Fruit fly (Drosophila melanogaster) whole organism, embryonic: Measurements from ENCODE around the gene CG7903.
A peak's percentile ranks its signal among the peaks of the same experiment; 100 is the strongest.

Source experiments
- Bgb ChIP-seq: fragments of 200-800 bp; sonication (Bioruptor generic); IDR thresholded peaks from 2 replicates; pipeline ENCODE4 v1.3.6; 2022; ENCODE audit warnings: missing biosample characterization, missing genetic modification characterization; ENCODE audit not compliant: partially characterized antibody
- CG10431 ChIP-seq: fragments of 200-800 bp; sonication (Bioruptor generic); optimal IDR thresholded peaks from 3 replicates; lab custom pipeline; 2018; ENCODE audit warnings: missing biosample characterization, mild to moderate bottlenecking, missing genetic modification characterization
- CG15011 ChIP-seq: fragments of 200-800 bp; sonication (Bioruptor generic); optimal IDR thresholded peaks from 3 replicates; lab custom pipeline; 2018; ENCODE audit warnings: missing biosample characterization, mild to moderate bottlenecking, missing genetic modification characterization
- CG17829 ChIP-seq: fragments of 200-800 bp; optimal IDR thresholded peaks from 2 replicates; lab custom pipeline; 2019; ENCODE audit warnings: missing biosample characterization, mild to moderate bottlenecking, missing genetic modification characterization, moderate library complexity
- CG2199 ChIP-seq: fragments of 200-800 bp; sonication (Bioruptor generic); IDR thresholded peaks from 3 replicates; pipeline ENCODE4 v1.3.6; 2022; ENCODE audit warnings: missing biosample characterization, missing genetic modification characterization
- CG2712 ChIP-seq: fragments of 200-800 bp; optimal IDR thresholded peaks from 3 replicates; lab custom pipeline; 2019; ENCODE audit warnings: missing biosample characterization, mild to moderate bottlenecking, missing genetic modification characterization, moderate library complexity
- CG2889 ChIP-seq: fragments of 200-800 bp; sonication (Bioruptor generic); IDR thresholded peaks from 3 replicates; pipeline ENCODE4 v1.3.6; 2022; ENCODE audit warnings: missing biosample characterization, missing genetic modification characterization
- CG30020 ChIP-seq: fragments of 200-800 bp; optimal IDR thresholded peaks from 2 replicates; lab custom pipeline; 2019; ENCODE audit warnings: missing biosample characterization, mild to moderate bottlenecking, missing genetic modification characterization, moderate library complexity
- CG4360 ChIP-seq: fragments of 200-800 bp; sonication (Bioruptor generic); IDR thresholded peaks from 2 replicates; pipeline ENCODE4 v1.3.6; 2022; ENCODE audit warnings: missing biosample characterization, missing genetic modification characterization
- CG6791 ChIP-seq: fragments of 200-800 bp; sonication (Bioruptor generic); IDR thresholded peaks from 3 replicates; pipeline ENCODE4 v1.3.6; 2022; ENCODE audit warnings: missing biosample characterization, missing genetic modification characterization; ENCODE audit not compliant: partially characterized antibody
- CG7372 ChIP-seq: fragments of 200-800 bp; sonication (Bioruptor generic); IDR thresholded peaks from 2 replicates; pipeline ENCODE4 v1.3.6; 2022; ENCODE audit warnings: missing biosample characterization, missing genetic modification characterization
- CG8765 ChIP-seq: fragments of 200-800 bp; sonication (Bioruptor generic); IDR thresholded peaks from 2 replicates; pipeline ENCODE4 v1.3.6; 2022; ENCODE audit warnings: missing biosample characterization, missing genetic modification characterization
- CG9797 ChIP-seq: fragments of 200-800 bp; sonication (Bioruptor generic); optimal IDR thresholded peaks from 3 replicates; lab custom pipeline; 2018; ENCODE audit warnings: missing biosample characterization, mild to moderate bottlenecking, missing genetic modification characterization
- CkIIα-i1 ChIP-seq: fragments of 200-800 bp; sonication (Bioruptor generic); IDR thresholded peaks from 2 replicates; pipeline ENCODE4 v1.3.6; 2022; ENCODE audit warnings: missing biosample characterization, missing genetic modification characterization
- Dbx ChIP-seq: fragments of 200-800 bp; sonication (Bioruptor generic); IDR thresholded peaks from 3 replicates; pipeline ENCODE4 v1.3.6; 2022; ENCODE audit warnings: missing biosample characterization, missing genetic modification characterization
- E2f1 ChIP-seq: fragments of 200-800 bp; sonication (Bioruptor generic); IDR thresholded peaks from 2 replicates; pipeline ENCODE4 v1.3.6; 2022; ENCODE audit warnings: missing biosample characterization, missing genetic modification characterization
- HLH3B ChIP-seq: fragments of 200-800 bp; sonication (Bioruptor generic); IDR thresholded peaks from 2 replicates; pipeline ENCODE4 v1.3.6; 2022; ENCODE audit warnings: missing biosample characterization, missing genetic modification characterization
- Hand ChIP-seq: fragments of 200-800 bp; sonication (Bioruptor generic); optimal IDR thresholded peaks from 2 replicates; lab custom pipeline; 2017; ENCODE audit warnings: mild to moderate bottlenecking, missing biosample characterization, missing genetic modification reagents, missing genetic modification characterization
- Hsf ChIP-seq: fragments of 200-800 bp; sonication (Bioruptor generic); optimal IDR thresholded peaks from 3 replicates; lab custom pipeline; 2016; ENCODE audit warnings: missing biosample characterization, missing genetic modification characterization
- Pdp1 ChIP-seq, 2 experiments: fragments of 200-800 bp; sonication (Bioruptor generic); optimal IDR thresholded peaks; 3 replicates each; lab custom pipeline; 2016; ENCODE audit warnings: missing biosample characterization in 2 of 2, missing genetic modification characterization in 2 of 2, mild to moderate bottlenecking in 1 of 2, moderate library complexity in 1 of 2
- al ChIP-seq: fragments of 200-800 bp; sonication (Bioruptor generic); IDR thresholded peaks from 2 replicates; pipeline ENCODE4 v1.3.6; 2022; ENCODE audit warnings: missing biosample characterization, missing genetic modification characterization
- cas ChIP-seq: fragments of 200-800 bp; sonication (Bioruptor generic); IDR thresholded peaks from 2 replicates; pipeline ENCODE4 v1.3.6; 2022; ENCODE audit warnings: missing biosample characterization, missing genetic modification characterization
- cg ChIP-seq: fragments of 200-800 bp; sonication (Bioruptor generic); optimal IDR thresholded peaks from 3 replicates; lab custom pipeline; 2019; ENCODE audit warnings: missing biosample characterization, mild to moderate bottlenecking, missing genetic modification characterization, moderate library complexity
- chinmo ChIP-seq: fragments of 200-800 bp; sonication (Bioruptor generic); IDR thresholded peaks from 4 replicates; pipeline ENCODE4 v1.3.6; 2022; ENCODE audit warnings: missing biosample characterization, missing genetic modification characterization; ENCODE audit not compliant: partially characterized antibody
- ci ChIP-seq: fragments of 200-800 bp; sonication (Bioruptor generic); IDR thresholded peaks from 3 replicates; pipeline ENCODE4 v1.3.6; 2022; ENCODE audit warnings: missing biosample characterization, missing genetic modification characterization
- dm ChIP-seq: fragments of 200-800 bp; sonication (Bioruptor generic); optimal IDR thresholded peaks from 3 replicates; lab custom pipeline; 2016; ENCODE audit warnings: missing biosample characterization, missing genetic modification characterization
- en ChIP-seq: fragments of 200-800 bp; sonication (Bioruptor generic); optimal IDR thresholded peaks from 2 replicates; lab custom pipeline; 2016; ENCODE audit warnings: missing biosample characterization, missing genetic modification characterization
- eve ChIP-seq, 2 experiments: fragments of >200 bp; optimal IDR thresholded peaks; 2 replicates each; lab custom pipeline; 2017; ENCODE audit warnings: missing biosample characterization in 2 of 2, missing genetic modification characterization in 2 of 2
- gce ChIP-seq: fragments of 200-800 bp; sonication (Bioruptor generic); IDR thresholded peaks from 3 replicates; pipeline ENCODE4 v1.3.6; 2022; ENCODE audit warnings: missing biosample characterization, missing genetic modification characterization
- hbn ChIP-seq: fragments of 200-800 bp; sonication (Bioruptor generic); IDR thresholded peaks from 2 replicates; pipeline ENCODE4 v1.3.6; 2022; ENCODE audit warnings: missing biosample characterization, missing genetic modification characterization; ENCODE audit not compliant: partially characterized antibody
- klu ChIP-seq: fragments of 200-800 bp; sonication (Bioruptor generic); IDR thresholded peaks from 2 replicates; pipeline ENCODE4 v1.3.6; 2022; ENCODE audit warnings: missing biosample characterization, missing genetic modification characterization
- knrl ChIP-seq: fragments of 200-800 bp; sonication (Bioruptor generic); IDR thresholded peaks from 3 replicates; pipeline ENCODE4 v1.3.6; 2022; ENCODE audit warnings: missing biosample characterization, missing genetic modification characterization; ENCODE audit not compliant: partially characterized antibody
- nau ChIP-seq: fragments of 200-800 bp; sonication (Bioruptor generic); optimal IDR thresholded peaks from 3 replicates; lab custom pipeline; 2017; ENCODE audit warnings: missing biosample characterization, mild to moderate bottlenecking, missing genetic modification characterization, missing genetic modification reagents
- pros ChIP-seq: fragments of 200-800 bp; sonication (Bioruptor generic); optimal IDR thresholded peaks from 3 replicates; lab custom pipeline; 2019; ENCODE audit warnings: missing biosample characterization, mild to moderate bottlenecking, missing genetic modification characterization, moderate library complexity
- ranshi ChIP-seq: fragments of 200-800 bp; sonication (Bioruptor generic); IDR thresholded peaks from 2 replicates; pipeline ENCODE4 v1.3.6; 2022; ENCODE audit warnings: missing biosample characterization, missing genetic modification characterization
- sisA ChIP-seq: fragments of 200-800 bp; sonication (Bioruptor generic); IDR thresholded peaks from 2 replicates; pipeline ENCODE4 v1.3.6; 2022; ENCODE audit warnings: missing biosample characterization, missing genetic modification characterization
- slbo ChIP-seq: fragments of 200-800 bp; sonication (Bioruptor generic); IDR thresholded peaks from 2 replicates; pipeline ENCODE4 v1.3.6; 2022; ENCODE audit warnings: missing biosample characterization, missing genetic modification characterization
- stc ChIP-seq: fragments of 200-800 bp; sonication (Bioruptor generic); IDR thresholded peaks from 2 replicates; pipeline ENCODE4 v1.3.6; 2022; ENCODE audit warnings: missing biosample characterization, missing genetic modification characterization
- sug ChIP-seq: fragments of 200-800 bp; optimal IDR thresholded peaks from 2 replicates; lab custom pipeline; 2019; ENCODE audit warnings: missing biosample characterization, mild to moderate bottlenecking, missing genetic modification characterization, moderate library complexity
- tgo ChIP-seq: fragments of 200-800 bp; sonication (Bioruptor generic); IDR thresholded peaks from 3 replicates; pipeline ENCODE4 v1.3.6; 2022; ENCODE audit warnings: missing biosample characterization, missing genetic modification characterization
- zen ChIP-seq: fragments of 200-800 bp; sonication (Bioruptor generic); optimal IDR thresholded peaks from 3 replicates; lab custom pipeline; 2018; ENCODE audit warnings: missing biosample characterization, mild to moderate bottlenecking, missing genetic modification characterization, moderate library complexity

The CG7903 gene

dm6 chr3R:30014977-30015514 lies 20.0 kb upstream of the CG7903 start, which contains the start of gene CG7920 (continued):
- TF ChIP-seq CG8765 (GFP tag; lab: Robert Waterston, UW) (no peak), nau (GFP tag; lab: Kevin White, UChicago) (peak; percentile 12), knrl (GFP tag; lab: Robert Waterston, UW) (peak; percentile 76), zen (tag; lab: Kevin White, UChicago) (no peak), gce (GFP tag; lab: Robert Waterston, UW) (no peak), Bgb (peak; percentile 79), stc (no peak), en (GFP tag; lab: Kevin White, UChicago) (no peak), cas (GFP tag; lab: Robert Waterston, UW) (no peak), Hsf (no peak), chinmo (GFP tag; lab: Robert Waterston, UW) (peak; percentile 76; the same call in 2 of the 4 replicates), al (no peak), sisA (no peak), CG2199 (no peak), tgo (GFP tag; lab: Robert Waterston, UW) (no peak), CG7372 (GFP tag; lab: Robert Waterston, UW) (no peak), CkIIα-i1 (GFP tag; lab: Robert Waterston, UW) (no peak), ranshi (GFP tag; lab: Robert Waterston, UW) (no peak; the same call in 1 of the 2 replicates), hbn (GFP tag; lab: Robert Waterston, UW) (peak; percentile 54; the same call in 1 of the 2 replicates), CG2889 (GFP tag; lab: Robert Waterston, UW) (0 out of 3 replicates have a peak, but pooled peaks have one; percentile 16), CG17829 (tag; lab: Kevin White, UChicago) (peak; percentile 41), E2f1 (GFP tag; lab: Robert Waterston, UW) (peak; percentile 6; the same call in 1 of the 2 replicates), eve (GFP tag; optimal IDR thresholded peaks at IDR 0.05; lab: Kevin White, UChicago) (no peak), Hand (GFP tag; lab: Kevin White, UChicago) (peak; percentile 37), slbo (GFP tag; lab: Robert Waterston, UW) (peak; percentile 22; the same call in 1 of the 2 replicates), CG2712 (tag; lab: Kevin White, UChicago) (peak; percentile 6), CG9797 (GFP tag; lab: Kevin White, UChicago) (peak; percentile 26), dm (peak; percentile 41), CG10431 (GFP tag; lab: Kevin White, UChicago) (no peak), pros (GFP tag; lab: Kevin White, UChicago) (no peak), cg (no peak), CG4360 (GFP tag; lab: Robert Waterston, UW) (no peak), HLH3B (GFP tag; lab: Robert Waterston, UW) (no peak), Dbx (GFP tag; lab: Robert Waterston, UW) (no peak)

- TF ChIP-seq CG30020 (tag; lab: Kevin White, UChicago) (no peak), CG6791 (GFP tag; lab: Robert Waterston, UW) (0 out of 3 replicates have a peak, but pooled peaks have one; percentile 8), klu (GFP tag; lab: Robert Waterston, UW) (no peak), Pdp1 (GFP tag; optimal IDR thresholded peaks at IDR 0.05; lab: Kevin White, UChicago) (peak in 1 of 2 experiments; percentile 91), CG15011 (GFP tag; lab: Kevin White, UChicago) (no peak), sug (peak; percentile 31), ci (GFP tag; lab: Robert Waterston, UW) (peak; percentile 21; the same call in 1 of the 3 replicates)
These were observed 19.4 kb upstream of the CG7903 start for dm6 chr3R:30014480-30014879.
